Worm (Caenorhabditis elegans) whole organism, L3 larva: ENCODE results near the gene mbr-1.

ENCODE experiments used
- ama-1 ChIP-seq: fragments of 150-350 bp; optimal IDR thresholded peaks from 2 replicates; lab custom pipeline; 2018
- jun-1 ChIP-seq: fragments of 150-350 bp; optimal IDR thresholded peaks from 2 replicates; lab custom pipeline; 2014; ENCODE audit warnings: missing biosample characterization, missing genetic modification reagents, missing genetic modification characterization
- nhr-237 ChIP-seq: fragments of 150-350 bp; optimal IDR thresholded peaks from 2 replicates; lab custom pipeline; 2014; ENCODE audit warnings: missing biosample characterization, missing genetic modification characterization
- zag-1 ChIP-seq: fragments of 150-350 bp; optimal IDR thresholded peaks from 2 replicates; lab custom pipeline; 2014; ENCODE audit warnings: missing biosample characterization, missing genetic modification characterization
- ztf-4 ChIP-seq: fragments of 150-350 bp; optimal IDR thresholded peaks from 2 replicates; lab custom pipeline; 2014; ENCODE audit warnings: missing biosample characterization, missing genetic modification characterization

ce11 chrX:10694933-10695332 lies 26.9 kb downstream of the mbr-1 start, which contains the start of gene plpp-1.3:
- no peak for TF ChIP-seq ama-1 (lab: Kevin White, UChicago)
- no peak for TF ChIP-seq jun-1 (tag; lab: Kevin White, UChicago)
- TF ChIP-seq nhr-237 (tag; lab: Kevin White, UChicago), result no peak
- TF ChIP-seq ztf-4, result no peak
- no peak for TF ChIP-seq zag-1
